Worm (Caenorhabditis elegans): Measurements from ENCODE around the gene cest-17.
A peak's percentile ranks its signal among the peaks of the same experiment; 100 is the strongest.

DNA sequence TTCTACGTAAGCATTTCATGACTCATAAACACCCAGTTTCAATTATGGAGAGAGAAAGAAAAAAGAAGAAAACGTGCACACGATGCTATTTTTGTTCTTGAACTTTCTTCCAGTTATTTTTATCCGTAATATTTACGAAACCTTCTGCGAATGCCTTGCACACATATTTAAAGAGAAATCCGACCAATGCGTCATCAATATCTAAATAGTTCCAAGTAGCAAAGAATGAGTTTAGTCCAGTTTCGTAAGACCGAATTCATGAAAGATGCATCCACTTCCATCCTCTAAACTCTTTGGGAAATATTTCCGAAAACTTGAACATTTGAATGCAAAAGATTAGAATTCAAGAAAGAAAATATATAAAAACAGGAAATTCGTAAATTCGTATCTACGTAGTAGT is 34.0 kb upstream of the cest-17 start:
- TF ChIP-seq egl-13 (tag; optimal IDR thresholded peaks at IDR 0.05) (peak; percentile 9), fos-1 (tag; optimal IDR thresholded peaks at IDR 0.05) (no peak), ztf-11 (tag; optimal IDR thresholded peaks at IDR 0.05) (no peak), elt-3 (tag; optimal IDR thresholded peaks at IDR 0.05) (no peak), lin-13 (GFP tag; optimal IDR thresholded peaks at IDR 0.05) (no peak), nhr-12 (tag; optimal IDR thresholded peaks at IDR 0.05) (no peak), tbx-2 (tag; optimal IDR thresholded peaks at IDR 0.05) (no peak), alr-1 (tag; optimal IDR thresholded peaks at IDR 0.05; ENCODE audit: borderline replicate concordance) (no peak), jun-1 (tag; optimal IDR thresholded peaks at IDR 0.05) (no peak), fkh-10 (GFP tag; optimal IDR thresholded peaks at IDR 0.05) (no peak), xbp-1 (tag; optimal IDR thresholded peaks at IDR 0.05) (no peak), F16B12.6 (tag; optimal IDR thresholded peaks at IDR 0.05) (no peak)

All from whole organism, L1 larva.